Worm (Caenorhabditis elegans) whole organism, L3 larva: ENCODE results near the gene srbc-23.

Experiments used
- R02D3.7 ChIP-seq: fragments of 150-350 bp; optimal IDR thresholded peaks from 2 replicates; lab custom pipeline; 2014; ENCODE audit warnings: missing biosample characterization, missing genetic modification characterization
- nhr-12 ChIP-seq: fragments of 150-350 bp; optimal IDR thresholded peaks from 2 replicates; lab custom pipeline; 2014; ENCODE audit warnings: missing biosample characterization, missing genetic modification characterization
- nhr-25 ChIP-seq: sonication (generic microtip); optimal IDR thresholded peaks from 2 replicates; lab custom pipeline; 2017; ENCODE audit warnings: missing biosample characterization, missing genetic modification characterization
- ztf-4 ChIP-seq: fragments of 150-350 bp; optimal IDR thresholded peaks from 2 replicates; lab custom pipeline; 2014; ENCODE audit warnings: missing biosample characterization, missing genetic modification characterization

DNA sequence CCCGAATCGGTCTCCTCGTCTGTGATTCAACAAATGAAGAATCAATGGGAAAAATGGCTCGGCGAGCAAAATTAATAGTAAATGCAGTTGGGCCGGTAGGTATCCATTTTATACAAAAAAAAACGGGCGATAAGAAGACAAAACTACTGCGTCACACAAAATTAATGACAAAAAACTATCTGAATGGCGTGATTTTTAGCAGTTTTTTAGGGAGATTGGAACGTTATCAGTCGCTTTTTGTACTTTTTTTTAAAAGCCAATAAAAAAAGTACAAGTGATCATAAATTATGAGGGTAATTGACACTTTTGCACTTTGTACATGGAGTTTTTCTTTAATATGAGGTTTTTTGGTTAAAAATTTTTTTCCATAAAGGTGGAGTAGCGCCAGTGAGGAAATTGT is 30.2 kb upstream of the srbc-23 start:
- TF ChIP-seq nhr-25 (tag; lab: Kevin White, UChicago): no peak
- TF ChIP-seq nhr-12: no peak
- no peak for TF ChIP-seq R02D3.7 (tag; lab: Kevin White, UChicago)
- TF ChIP-seq ztf-4 (tag; lab: Kevin White, UChicago): no peak
